Fruit fly (Drosophila melanogaster): ENCODE results near the gene CG15202.

The CG15202 gene

DNA sequence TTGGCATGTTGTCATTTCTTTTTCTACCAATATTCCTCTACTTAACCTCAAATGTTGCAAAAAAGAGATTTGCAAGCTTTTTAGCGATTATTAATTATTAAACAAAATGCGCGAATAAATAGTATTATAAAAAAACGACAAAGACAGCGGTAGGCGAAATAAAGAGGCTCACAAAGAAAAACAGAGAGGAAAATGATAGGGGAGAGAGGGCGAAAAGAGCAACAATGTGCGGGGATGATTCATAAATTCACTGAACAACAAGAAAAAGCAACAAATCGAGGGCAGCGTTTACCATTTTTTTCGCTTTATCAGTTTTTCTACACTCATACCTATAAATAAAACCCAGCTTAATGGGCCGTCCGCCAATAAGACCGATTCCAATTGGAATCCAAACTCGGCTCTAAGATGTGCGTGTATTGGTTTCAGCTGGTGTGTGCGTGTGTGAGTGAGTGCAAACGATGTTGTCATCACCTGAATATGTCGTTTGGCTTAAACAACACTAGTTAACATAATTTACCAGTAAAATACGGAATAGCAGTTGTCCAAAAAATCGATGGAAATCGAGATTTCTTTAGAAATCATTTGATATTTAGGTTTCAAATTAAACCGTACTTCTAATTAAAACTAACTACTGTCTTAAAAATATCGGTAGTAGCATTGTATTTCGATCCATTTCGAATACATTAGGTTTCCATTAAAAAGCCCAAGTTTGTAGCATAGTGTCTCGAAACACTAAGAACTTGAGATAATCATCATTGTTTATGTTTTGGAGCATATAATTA is 13.7 kb downstream of the CG15202 start (continued):
- TF ChIP-seq repo (GFP tag; optimal IDR thresholded peaks at IDR 0.05) (no peak), cwo (GFP tag; optimal IDR thresholded peaks at IDR 0.05) (peak; percentile 3), az2 (GFP tag; optimal IDR thresholded peaks at IDR 0.05) (no peak), ATbp (GFP tag; optimal IDR thresholded peaks at IDR 0.05) (no peak), Drgx (GFP tag; IDR thresholded peaks at IDR 0.05) (no peak), bbx (GFP tag; IDR thresholded peaks at IDR 0.05; ENCODE audit: partially characterized antibody) (no peak), cad (GFP tag; optimal IDR thresholded peaks at IDR 0.05) (no peak), sqz (GFP tag; optimal IDR thresholded peaks at IDR 0.05) (no peak), CG10462 (GFP tag; optimal IDR thresholded peaks at IDR 0.05) (no peak), NC2β (GFP tag; optimal IDR thresholded peaks at IDR 0.05) (no peak), CG3281 (GFP tag; optimal IDR thresholded peaks at IDR 0.05) (peak; percentile 44), cg (GFP tag; optimal IDR thresholded peaks at IDR 0.05) (peak; percentile 55), CG4360 (GFP tag; IDR thresholded peaks at IDR 0.05) (peak; percentile 20; the same call in 1 of the 2 replicates), her (GFP tag; optimal IDR thresholded peaks at IDR 0.05) (no peak), Sox102F (GFP tag; optimal IDR thresholded peaks at IDR 0.05) (no peak), Hr51 (GFP tag; optimal IDR thresholded peaks at IDR 0.05) (peak in 1 of 2 experiments; percentile 16), CG5180 (GFP tag; optimal IDR thresholded peaks at IDR 0.05) (no peak), gcm2 (GFP tag; optimal IDR thresholded peaks at IDR 0.05) (no peak), Deaf1 (tag; optimal IDR thresholded peaks at IDR 0.05) (no peak), CG9437 (GFP tag; optimal IDR thresholded peaks at IDR 0.05) (no peak), Meics (GFP tag; optimal IDR thresholded peaks at IDR 0.05) (peak; percentile 40), CG32532 (GFP tag; IDR thresholded peaks at IDR 0.05) (peak; percentile 69), schlank (tag; optimal IDR thresholded peaks at IDR 0.05) (no peak), CG7271 (tag; optimal IDR thresholded peaks at IDR 0.05) (no peak), phol (tag; optimal IDR thresholded peaks at IDR 0.05) (peak; percentile 7), CG10147 (GFP tag; optimal IDR thresholded peaks at IDR 0.05) (peak; percentile 43), gem (tag; optimal IDR thresholded peaks at IDR 0.05) (no peak), Sox100B (GFP tag; optimal IDR thresholded peaks at IDR 0.05) (no peak), CG7357 (GFP tag; IDR thresholded peaks at IDR 0.05) (no peak), Fer2 (tag; optimal IDR thresholded peaks at IDR 0.05) (no peak), sr (GFP tag; IDR thresholded peaks at IDR 0.05) (no peak), CG11695 (GFP tag; IDR thresholded peaks at IDR 0.05) (peak; percentile 56; the same call in 2 of the 3 replicates), twi (tag; optimal IDR thresholded peaks at IDR 0.05) (no peak), hbn (GFP tag; IDR thresholded peaks at IDR 0.05; ENCODE audit: partially characterized antibody) (no peak), CG1529 (GFP tag; optimal IDR thresholded peaks at IDR 0.05) (no peak), Rx (GFP tag; IDR thresholded peaks at IDR 0.05) (no peak), danr (GFP tag; IDR thresholded peaks at IDR 0.05) (no peak), CG2120 (GFP tag; optimal IDR thresholded peaks at IDR 0.05) (peak; percentile 16), gsb (GFP tag; IDR thresholded peaks at IDR 0.05) (no peak), ftz-f1 (GFP tag; optimal IDR thresholded peaks at IDR 0.05) (no peak), NFAT (GFP tag; IDR thresholded peaks at IDR 0.05) (no peak), Dbx (GFP tag; IDR thresholded peaks at IDR 0.05) (no peak), tup (GFP tag; optimal IDR thresholded peaks at IDR 0.05) (no peak), slou (GFP tag; optimal IDR thresholded peaks at IDR 0.05) (no peak), CG10366 (GFP tag; IDR thresholded peaks at IDR 0.05) (no peak), CG8478 (optimal IDR thresholded peaks at IDR 0.05) (no peak), CG8388 (GFP tag; optimal IDR thresholded peaks at IDR 0.05) (no peak), yki (optimal IDR thresholded peaks at IDR 0.05) (no peak), Ssrp (tag; optimal IDR thresholded peaks at IDR 0.05) (no peak), CG42726 (GFP tag; IDR thresholded peaks at IDR 0.05; ENCODE audit: partially characterized antibody) (no peak)

Measured in whole organism, embryonic.